Worm (Caenorhabditis elegans) whole organism, young adult: ENCODE measurements around the gene W03F9.1.
A peak's percentile ranks its signal among the peaks of the same experiment; 100 is the strongest.

Experiments
- C17E4.6 ChIP-seq: fragments of 200-800 bp; sonication (Bioruptor generic); IDR thresholded peaks from 2 replicates; pipeline ENCODE4 v1.3.6; 2022; ENCODE audit warnings: missing genetic modification reagents, missing genetic modification characterization, missing compliant biosample characterization
- D2030.7 ChIP-seq: fragments of 200-800 bp; sonication (Bioruptor generic); IDR thresholded peaks from 2 replicates; pipeline ENCODE4 v1.3.6; 2022; ENCODE audit warnings: missing genetic modification reagents, missing genetic modification characterization, missing compliant biosample characterization
- F10E7.11 ChIP-seq: sonication (generic microtip); optimal IDR thresholded peaks from 2 replicates; lab custom pipeline; 2017; ENCODE audit warnings: mild to moderate bottlenecking, missing genetic modification characterization, moderate library complexity, missing compliant biosample characterization
- F22D6.2 ChIP-seq: sonication (generic microtip); optimal IDR thresholded peaks from 2 replicates; lab custom pipeline; 2016; ENCODE audit warnings: mild to moderate bottlenecking, missing genetic modification characterization, missing compliant biosample characterization
- F52B5.7 ChIP-seq: sonication (generic microtip); optimal IDR thresholded peaks from 2 replicates; lab custom pipeline; 2016; ENCODE audit warnings: mild to moderate bottlenecking, missing genetic modification characterization, missing compliant biosample characterization
- F57C9.4 ChIP-seq: sonication (generic microtip); optimal IDR thresholded peaks from 2 replicates; lab custom pipeline; 2017; ENCODE audit warnings: mild to moderate bottlenecking, missing genetic modification characterization, missing compliant biosample characterization
- K12H6.12 ChIP-seq: fragments of 200-800 bp; sonication (Bioruptor generic); optimal IDR thresholded peaks from 2 replicates; lab custom pipeline; 2018; ENCODE audit warnings: mild to moderate bottlenecking, missing genetic modification characterization, missing compliant biosample characterization
- T07F8.4 ChIP-seq: sonication (generic microtip); optimal IDR thresholded peaks from 2 replicates; lab custom pipeline; 2016; ENCODE audit warnings: mild to moderate bottlenecking, missing genetic modification characterization, moderate library complexity, missing compliant biosample characterization
- Y95B8A.8 ChIP-seq: fragments of 200-800 bp; sonication (Bioruptor generic); IDR thresholded peaks from 2 replicates; pipeline ENCODE4 v1.3.6; 2022; ENCODE audit warnings: missing genetic modification reagents, missing genetic modification characterization, missing compliant biosample characterization
- akir-1 ChIP-seq: fragments of 200-800 bp; sonication (Bioruptor generic); optimal IDR thresholded peaks from 2 replicates; lab custom pipeline; 2018; ENCODE audit warnings: mild to moderate bottlenecking, missing genetic modification characterization, moderate library complexity, missing compliant biosample characterization
- ama-1 ChIP-seq, 3 experiments: fragments of 150-350 bp in 1 of 3; sonication (generic microtip) in 2 of 3; optimal IDR thresholded peaks; 2 replicates each; lab custom pipeline; 2014 to 2018; ENCODE audit warnings: missing biosample characterization in 2 of 3, missing genetic modification characterization in 2 of 3, missing genetic modification reagents in 2 of 3
- attf-5 ChIP-seq: fragments of 200-800 bp; sonication (Bioruptor generic); optimal IDR thresholded peaks from 2 replicates; lab custom pipeline; 2018; ENCODE audit warnings: mild to moderate bottlenecking, missing genetic modification characterization, missing compliant biosample characterization
- bed-2 ChIP-seq: fragments of 200-800 bp; sonication (Bioruptor generic); IDR thresholded peaks from 2 replicates; pipeline ENCODE4 v1.3.6; 2022; ENCODE audit warnings: missing genetic modification reagents, missing genetic modification characterization, missing compliant biosample characterization
- ccch-3 ChIP-seq: fragments of 200-800 bp; sonication (Bioruptor generic); optimal IDR thresholded peaks from 2 replicates; lab custom pipeline; 2018; ENCODE audit warnings: mild to moderate bottlenecking, missing genetic modification characterization, missing compliant biosample characterization
- cebp-2 ChIP-seq: fragments of 200-800 bp; sonication (Bioruptor generic); IDR thresholded peaks from 2 replicates; pipeline ENCODE4 v1.3.6; 2022; ENCODE audit warnings: missing genetic modification characterization, missing compliant biosample characterization
- ceh-58 ChIP-seq: fragments of 200-800 bp; sonication (Bioruptor generic); IDR thresholded peaks from 2 replicates; pipeline ENCODE4 v1.3.6; 2022; ENCODE audit warnings: missing genetic modification characterization, missing compliant biosample characterization
- ceh-79 ChIP-seq: sonication (generic microtip); optimal IDR thresholded peaks from 2 replicates; lab custom pipeline; 2017; ENCODE audit warnings: mild to moderate bottlenecking, missing genetic modification characterization, missing compliant biosample characterization
- ceh-91 ChIP-seq: fragments of 200-800 bp; sonication (Bioruptor generic); IDR thresholded peaks from 2 replicates; pipeline ENCODE4 v1.3.6; 2022; ENCODE audit warnings: missing genetic modification reagents, missing genetic modification characterization, missing compliant biosample characterization
- chd-7 ChIP-seq: sonication (generic microtip); optimal IDR thresholded peaks from 2 replicates; lab custom pipeline; 2016; ENCODE audit warnings: mild to moderate bottlenecking, missing genetic modification characterization, moderate library complexity, missing compliant biosample characterization
- die-1 ChIP-seq: sonication (generic microtip); optimal IDR thresholded peaks from 2 replicates; lab custom pipeline; 2016; ENCODE audit warnings: missing genotype, mild to moderate bottlenecking, missing genetic modification characterization, missing compliant biosample characterization
- egl-18 ChIP-seq: fragments of 200-800 bp; sonication (Bioruptor generic); IDR thresholded peaks from 2 replicates; pipeline ENCODE4 v1.3.6; 2022; ENCODE audit warnings: missing genetic modification reagents, missing genetic modification characterization, missing compliant biosample characterization
- egrh-3 ChIP-seq: fragments of 200-800 bp; sonication (Bioruptor generic); IDR thresholded peaks from 2 replicates; pipeline ENCODE4 v1.3.6; 2022; ENCODE audit warnings: missing genetic modification reagents, missing genetic modification characterization, missing compliant biosample characterization
- ekl-4 ChIP-seq: fragments of 200-800 bp; sonication (Bioruptor generic); IDR thresholded peaks from 2 replicates; pipeline ENCODE4 v1.3.6; 2022; ENCODE audit warnings: missing genetic modification reagents, missing genetic modification characterization, missing compliant biosample characterization
- hmg-1.2 ChIP-seq: fragments of 200-800 bp; sonication (Bioruptor generic); IDR thresholded peaks from 2 replicates; pipeline ENCODE4 v1.3.6; 2022; ENCODE audit warnings: missing genetic modification reagents, missing genetic modification characterization, missing compliant biosample characterization
- lin-26 ChIP-seq: fragments of 200-800 bp; sonication (Bioruptor generic); IDR thresholded peaks from 2 replicates; pipeline ENCODE4 v1.3.6; 2022; ENCODE audit warnings: missing genetic modification reagents, missing genetic modification characterization, missing compliant biosample characterization
- lin-35 ChIP-seq, 3 experiments: fragments of 150-350 bp in 2 of 3; sonication (generic microtip) in 1 of 3; optimal IDR thresholded peaks; 2 replicates each; lab custom pipeline; 2014 to 2018; ENCODE audit warnings: missing biosample characterization in 3 of 3, missing genetic modification characterization in 3 of 3, missing genetic modification reagents in 3 of 3
- lin-40 ChIP-seq: sonication (generic microtip); optimal IDR thresholded peaks from 2 replicates; lab custom pipeline; 2016; ENCODE audit warnings: missing genetic modification characterization, mild to moderate bottlenecking, missing compliant biosample characterization, missing genotype, missing genetic modification reagents
- madf-10 ChIP-seq: sonication (generic microtip); optimal IDR thresholded peaks from 2 replicates; lab custom pipeline; 2016; ENCODE audit warnings: mild to moderate bottlenecking, missing genetic modification characterization, missing compliant biosample characterization
- madf-3 ChIP-seq: fragments of 200-800 bp; sonication (Bioruptor generic); IDR thresholded peaks from 2 replicates; pipeline ENCODE4 v1.3.6; 2022; ENCODE audit warnings: missing genetic modification reagents, missing genetic modification characterization, missing compliant biosample characterization
- madf-8 ChIP-seq: fragments of 200-800 bp; sonication (Bioruptor generic); conservative IDR thresholded peaks from 2 replicates; pipeline ENCODE4 v1.3.6; 2022; ENCODE audit warnings: missing genetic modification reagents, missing genetic modification characterization, missing compliant biosample characterization
- mcd-1 ChIP-seq: fragments of 200-800 bp; sonication (Bioruptor generic); IDR thresholded peaks from 2 replicates; pipeline ENCODE4 v1.3.6; 2022; ENCODE audit warnings: missing genetic modification reagents, missing genetic modification characterization, missing compliant biosample characterization
- nfya-2 ChIP-seq: fragments of 200-800 bp; sonication (Bioruptor generic); IDR thresholded peaks from 2 replicates; pipeline ENCODE4 v1.3.6; 2022; ENCODE audit warnings: missing genetic modification reagents, missing genetic modification characterization, missing compliant biosample characterization
- nhr-179 ChIP-seq: sonication (generic microtip); optimal IDR thresholded peaks from 2 replicates; lab custom pipeline; 2016; ENCODE audit warnings: mild to moderate bottlenecking, missing genetic modification characterization, missing compliant biosample characterization
- nhr-90 ChIP-seq: sonication (generic microtip); optimal IDR thresholded peaks from 2 replicates; lab custom pipeline; 2016; ENCODE audit warnings: missing genotype, mild to moderate bottlenecking, missing genetic modification characterization, missing compliant biosample characterization
- rpc-1 ChIP-seq, 2 experiments: fragments of 150-350 bp in 1 of 2; sonication (generic microtip) in 1 of 2; optimal IDR thresholded peaks; 2 replicates each; lab custom pipeline; 2014 to 2018; ENCODE audit warnings: missing biosample characterization in 1 of 2, missing genetic modification characterization in 1 of 2, missing genetic modification reagents in 1 of 2, missing genotype in 1 of 2
- snpc-1.3 ChIP-seq: sonication (generic microtip); optimal IDR thresholded peaks from 2 replicates; lab custom pipeline; 2017; ENCODE audit warnings: missing genetic modification characterization, mild to moderate bottlenecking, missing compliant biosample characterization, antibody characterized with exemption, moderate library complexity, missing genotype, missing genetic modification reagents; ENCODE audit not compliant: insufficient read depth
- zfh-2 ChIP-seq: fragments of 200-800 bp; sonication (Bioruptor generic); conservative IDR thresholded peaks from 2 replicates; pipeline ENCODE4 v1.3.6; 2022; ENCODE audit warnings: missing genetic modification reagents, missing genetic modification characterization, missing compliant biosample characterization

Gene W03F9.1

ce11 chrV:173437-173836 lies 46.9 kb upstream of the W03F9.1 start:
- TF ChIP-seq mcd-1, result peak; percentile 26; the same call in 1 of the 2 replicates
- peak; percentile 54 for TF ChIP-seq egrh-3
- TF ChIP-seq C17E4.6, result no peak
- no peak for TF ChIP-seq ccch-3
- TF ChIP-seq F10E7.11, result no peak
- no peak for TF ChIP-seq F52B5.7
- peak; percentile 36; the same call in 1 of the 2 replicates for TF ChIP-seq D2030.7 (GFP tag; lab: Robert Waterston, UW)
- TF ChIP-seq hmg-1.2 (GFP tag; lab: Robert Waterston, UW), result 0 out of 2 replicates have a peak, but pooled peaks have one; percentile 11
- TF ChIP-seq Y95B8A.8, result no peak
- TF ChIP-seq ceh-79 (tag; lab: Kevin White, UChicago), result no peak
- no peak for TF ChIP-seq T07F8.4 (tag; lab: Kevin White, UChicago)

- TF ChIP-seq cebp-2 (GFP tag; lab: Robert Waterston, UW) (no peak), K12H6.12 (tag; lab: Kevin White, UChicago) (no peak), ceh-91 (GFP tag; lab: Robert Waterston, UW) (no peak), Y95B8A.8 (no peak), F22D6.2 (tag; lab: Kevin White, UChicago) (no peak), snpc-1.3 (no peak), rpc-1 (optimal IDR thresholded peaks at IDR 0.05; lab: Kevin White, UChicago) (no peak), rpc-1 (tag; optimal IDR thresholded peaks at IDR 0.05; lab: Kevin White, UChicago) (no peak), D2030.7 (GFP tag; lab: Robert Waterston, UW) (no peak), lin-26 (GFP tag; lab: Robert Waterston, UW) (no peak), nhr-90 (tag; lab: Kevin White, UChicago) (no peak), attf-5 (GFP tag; lab: Kevin White, UChicago) (no peak), zfh-2 (GFP tag; lab: Robert Waterston, UW) (no peak), chd-7 (tag; lab: Kevin White, UChicago) (no peak)
Measured at ce11 chrV:172110-172509, 45.6 kb upstream of the W03F9.1 start, which contains the start of gene cfap-36. Gene cfap-36 (minus strand): TSS chrV:172210.

ce11 chrV:166687-167086 lies 40.2 kb upstream of the W03F9.1 start, which contains the start of gene Y108G3AL.2:
Gene Y108G3AL.2 (plus strand): TSS chrV:166987.
- no peak for TF ChIP-seq F52B5.7
- no peak for TF ChIP-seq lin-35 (GFP tag; optimal IDR thresholded peaks at IDR 0.05; lab: Kevin White, UChicago)
- no peak for TF ChIP-seq madf-3 (GFP tag; lab: Robert Waterston, UW)
- TF ChIP-seq nfya-2, result no peak
- TF ChIP-seq bed-2 (GFP tag; lab: Robert Waterston, UW), result no peak
- TF ChIP-seq madf-8 (GFP tag; lab: Robert Waterston, UW), result no peak
- TF ChIP-seq ceh-58 (GFP tag; lab: Robert Waterston, UW), result no peak
- TF ChIP-seq nhr-179 (tag; lab: Kevin White, UChicago), result no peak
- no peak for TF ChIP-seq die-1
- no peak for TF ChIP-seq egl-18 (GFP tag; lab: Robert Waterston, UW)
- TF ChIP-seq ama-1 (optimal IDR thresholded peaks at IDR 0.05; lab: Kevin White, UChicago), result no peak
- TF ChIP-seq ama-1 (GFP tag; optimal IDR thresholded peaks at IDR 0.05; lab: Kevin White, UChicago), result no peak
- no peak for TF ChIP-seq F57C9.4 (tag; lab: Kevin White, UChicago)
- no peak for TF ChIP-seq madf-10 (tag; lab: Kevin White, UChicago)
- no peak for TF ChIP-seq ekl-4 (GFP tag; lab: Robert Waterston, UW)
- no peak for TF ChIP-seq ceh-91 (GFP tag; lab: Robert Waterston, UW)
- no peak for TF ChIP-seq lin-40 (tag; lab: Kevin White, UChicago)
- TF ChIP-seq akir-1 (GFP tag; lab: Kevin White, UChicago), result no peak
- TF ChIP-seq, all 124 proteins: peak for 0
